Fruit fly (Drosophila melanogaster): ENCODE measurements around the gene mtsh.

mtsh gene

dm6 chr2L:8292159-8292887 is 27.4 kb downstream of the mtsh start (continued):
- TF ChIP-seq CG4318 (GFP tag; optimal IDR thresholded peaks at IDR 0.05) (peak; percentile 69), CG31627 (GFP tag; optimal IDR thresholded peaks at IDR 0.05) (peak; percentile 46), CG6792 (GFP tag; optimal IDR thresholded peaks at IDR 0.05) (peak; percentile 39), eg (GFP tag; IDR thresholded peaks at IDR 0.05) (peak; percentile 95), Gug (GFP tag; IDR thresholded peaks at IDR 0.05) (peak; percentile 86), lz (GFP tag; optimal IDR thresholded peaks at IDR 0.05) (peak; percentile 66), achi (GFP tag; optimal IDR thresholded peaks at IDR 0.05) (peak; percentile 71), topi (GFP tag; optimal IDR thresholded peaks at IDR 0.05) (peak; percentile 56), CG3032 (tag; optimal IDR thresholded peaks at IDR 0.05) (peak; percentile 28), fkh (GFP tag; optimal IDR thresholded peaks at IDR 0.05) (peak; percentile 55)

- TF ChIP-seq CG10631 (GFP tag; optimal IDR thresholded peaks at IDR 0.05) (peak; percentile 75), topi (GFP tag; optimal IDR thresholded peaks at IDR 0.05) (peak; percentile 88), Sox102F (GFP tag; optimal IDR thresholded peaks at IDR 0.05) (peak; percentile 89), acj6 (GFP tag; optimal IDR thresholded peaks at IDR 0.05) (peak; percentile 86), Ets21C (GFP tag; optimal IDR thresholded peaks at IDR 0.05) (peak; percentile 79), Smox (GFP tag; optimal IDR thresholded peaks at IDR 0.05) (peak; percentile 86), vri (GFP tag; optimal IDR thresholded peaks at IDR 0.05) (peak; percentile 77), net (GFP tag; optimal IDR thresholded peaks at IDR 0.05) (peak; percentile 82), CG10669 (GFP tag; optimal IDR thresholded peaks at IDR 0.05) (peak; percentile 79), Lpt (GFP tag; optimal IDR thresholded peaks at IDR 0.05) (peak; percentile 32), Hr39 (GFP tag; optimal IDR thresholded peaks at IDR 0.05) (peak; percentile 87), svp (GFP tag) (peak; percentile 97), CG6276 (GFP tag; optimal IDR thresholded peaks at IDR 0.05) (peak; percentile 72), dac (GFP tag; optimal IDR thresholded peaks at IDR 0.05) (no peak), Eip93F (GFP tag; optimal IDR thresholded peaks at IDR 0.05) (peak; percentile 85), Ets96B (tag; optimal IDR thresholded peaks at IDR 0.05) (peak; percentile 77), Blimp-1 (GFP tag; optimal IDR thresholded peaks at IDR 0.05) (peak; percentile 66), CG6808 (GFP tag; optimal IDR thresholded peaks at IDR 0.05) (peak; percentile 84), Eip78C (GFP tag) (peak; percentile 95), CG3032 (tag; optimal IDR thresholded peaks at IDR 0.05) (peak; percentile 79), CG11902 (GFP tag; optimal IDR thresholded peaks at IDR 0.05) (peak; percentile 77), CG11294 (GFP tag; IDR thresholded peaks at IDR 0.05) (peak; percentile 68), Gug (GFP tag; IDR thresholded peaks at IDR 0.05) (peak; percentile 76), CG6792 (GFP tag; optimal IDR thresholded peaks at IDR 0.05) (peak; percentile 86), CG3919 (GFP tag; optimal IDR thresholded peaks at IDR 0.05) (peak; percentile 90), OdsH (GFP tag; optimal IDR thresholded peaks at IDR 0.05) (peak; percentile 83), CG34406 (GFP tag; optimal IDR thresholded peaks at IDR 0.05) (peak; percentile 72), pdm3 (GFP tag; optimal IDR thresholded peaks at IDR 0.05) (peak; percentile 80), ss (GFP tag; optimal IDR thresholded peaks at IDR 0.05) (peak; percentile 86 to 87), CG8319 (GFP tag; optimal IDR thresholded peaks at IDR 0.05) (peak; percentile 81), dsx (GFP tag; optimal IDR thresholded peaks at IDR 0.05; ENCODE audit: poor library complexity, severe bottlenecking) (peak; percentile 79), Met (GFP tag; optimal IDR thresholded peaks at IDR 0.05) (peak; percentile 91), salr (GFP tag; optimal IDR thresholded peaks at IDR 0.05) (peak; percentile 47 to 69), achi (GFP tag; optimal IDR thresholded peaks at IDR 0.05) (peak; percentile 86), lz (GFP tag; optimal IDR thresholded peaks at IDR 0.05) (peak; percentile 87), eg (GFP tag; IDR thresholded peaks at IDR 0.05) (peak; percentile 85), Hr38 (GFP tag; optimal IDR thresholded peaks at IDR 0.05) (no peak), Sox14 (GFP tag; optimal IDR thresholded peaks at IDR 0.05) (peak; percentile 82), Hr4 (GFP tag; optimal IDR thresholded peaks at IDR 0.05) (peak; percentile 85), CG8119 (GFP tag; IDR thresholded peaks at IDR 0.05) (peak; percentile 75), Sox15 (GFP tag; optimal IDR thresholded peaks at IDR 0.05) (peak; percentile 56), fd85E (GFP tag; optimal IDR thresholded peaks at IDR 0.05) (peak; percentile 6), Eip75B (GFP tag; optimal IDR thresholded peaks at IDR 0.05) (peak; percentile 88), fd59A (GFP tag; optimal IDR thresholded peaks at IDR 0.05) (peak; percentile 79)
Measured at dm6 chr2L:8290653-8291233, 29.0 kb downstream of the mtsh start.
